Fruit fly (Drosophila melanogaster) whole organism, prepupa: ENCODE measurements around the gene CG13131.

ENCODE experiments used
- Blimp-1 ChIP-seq: fragments of 200-800 bp; sonication (Bioruptor generic); optimal IDR thresholded peaks from 3 replicates; lab custom pipeline; 2017; ENCODE audit warnings: missing biosample characterization, missing genetic modification characterization, mild to moderate bottlenecking, moderate library complexity, missing genetic modification reagents
- CG10631 ChIP-seq: fragments of 200-800 bp; sonication (Bioruptor generic); optimal IDR thresholded peaks from 2 replicates; lab custom pipeline; 2016; ENCODE audit warnings: missing biosample characterization, missing genetic modification characterization
- CG10669 ChIP-seq: fragments of 200-800 bp; sonication (Bioruptor generic); optimal IDR thresholded peaks from 3 replicates; lab custom pipeline; 2018; ENCODE audit warnings: missing biosample characterization, mild to moderate bottlenecking, missing genetic modification characterization, moderate library complexity
- CG11294 ChIP-seq: fragments of 200-800 bp; sonication (Bioruptor generic); IDR thresholded peaks from 2 replicates; pipeline ENCODE4 v1.3.6; 2022; ENCODE audit warnings: missing biosample characterization, missing genetic modification characterization
- CG11762 ChIP-seq: fragments of 200-800 bp; sonication (Bioruptor generic); optimal IDR thresholded peaks from 3 replicates; lab custom pipeline; 2016; ENCODE audit warnings: missing biosample characterization, missing genetic modification characterization; ENCODE audit not compliant: insufficient read depth
- CG11902 ChIP-seq: fragments of 200-800 bp; sonication (Bioruptor generic); optimal IDR thresholded peaks from 3 replicates; lab custom pipeline; 2016; ENCODE audit warnings: missing biosample characterization, missing genetic modification characterization
- CG15336 ChIP-seq: fragments of 200-800 bp; sonication (Bioruptor generic); IDR thresholded peaks from 2 replicates; pipeline ENCODE4 v1.3.6; 2022; ENCODE audit warnings: missing biosample characterization, missing genetic modification characterization
- CG1621 ChIP-seq: fragments of 200-800 bp; sonication (Bioruptor generic); optimal IDR thresholded peaks from 3 replicates; lab custom pipeline; 2018; ENCODE audit warnings: missing biosample characterization, mild to moderate bottlenecking, missing genetic modification characterization
- CG16779 ChIP-seq: fragments of 200-800 bp; sonication (Bioruptor generic); optimal IDR thresholded peaks from 3 replicates; lab custom pipeline; 2017; ENCODE audit warnings: missing biosample characterization, mild to moderate bottlenecking, missing genetic modification characterization
- CG3032 ChIP-seq: fragments of 200-800 bp; optimal IDR thresholded peaks from 2 replicates; lab custom pipeline; 2019; ENCODE audit warnings: missing biosample characterization, mild to moderate bottlenecking, missing genetic modification characterization, moderate library complexity
- CG31627 ChIP-seq: fragments of 200-800 bp; sonication (Bioruptor generic); optimal IDR thresholded peaks from 3 replicates; lab custom pipeline; 2016; ENCODE audit warnings: missing biosample characterization, missing genetic modification characterization
- CG32006 ChIP-seq: fragments of 200-800 bp; sonication (Bioruptor generic); optimal IDR thresholded peaks from 3 replicates; lab custom pipeline; 2017; ENCODE audit warnings: missing biosample characterization, mild to moderate bottlenecking, missing genetic modification characterization
- CG34406 ChIP-seq: fragments of 200-800 bp; sonication (Bioruptor generic); optimal IDR thresholded peaks from 3 replicates; lab custom pipeline; 2016; ENCODE audit warnings: missing biosample characterization, missing genetic modification characterization
- CG4318 ChIP-seq: fragments of 200-800 bp; sonication (Bioruptor generic); optimal IDR thresholded peaks from 3 replicates; lab custom pipeline; 2017; ENCODE audit warnings: missing biosample characterization, mild to moderate bottlenecking, missing genetic modification characterization
- CG6163 ChIP-seq: fragments of 200-800 bp; sonication (Bioruptor generic); IDR thresholded peaks from 3 replicates; pipeline ENCODE4 v1.3.6; 2022; ENCODE audit warnings: missing biosample characterization, missing genetic modification characterization
- CG6792 ChIP-seq: fragments of 200-800 bp; sonication (Bioruptor generic); optimal IDR thresholded peaks from 3 replicates; lab custom pipeline; 2016; ENCODE audit warnings: missing biosample characterization, missing genetic modification characterization
- CG6808 ChIP-seq: fragments of 200-800 bp; sonication (Bioruptor generic); optimal IDR thresholded peaks from 3 replicates; lab custom pipeline; 2017; ENCODE audit warnings: missing biosample characterization, missing genetic modification characterization, mild to moderate bottlenecking, moderate library complexity, missing genetic modification reagents
- CG6854 ChIP-seq: fragments of 200-800 bp; sonication (Bioruptor generic); optimal IDR thresholded peaks from 2 replicates; lab custom pipeline; 2017; ENCODE audit warnings: missing biosample characterization, mild to moderate bottlenecking, missing genetic modification characterization
- CG8119 ChIP-seq: fragments of 200-800 bp; sonication (Bioruptor generic); IDR thresholded peaks from 3 replicates; pipeline ENCODE4 v1.3.6; 2022; ENCODE audit warnings: missing biosample characterization, missing genetic modification characterization
- CG8319 ChIP-seq: fragments of 200-800 bp; sonication (Bioruptor generic); optimal IDR thresholded peaks from 3 replicates; lab custom pipeline; 2016; ENCODE audit warnings: missing biosample characterization, missing genetic modification characterization
- CG8632 ChIP-seq: fragments of 200-800 bp; sonication (Bioruptor generic); optimal IDR thresholded peaks from 3 replicates; lab custom pipeline; 2016; ENCODE audit warnings: missing biosample characterization, missing genetic modification characterization
- CG9139 ChIP-seq: fragments of 200-800 bp; sonication (Bioruptor generic); optimal IDR thresholded peaks from 3 replicates; lab custom pipeline; 2017; ENCODE audit warnings: missing biosample characterization, mild to moderate bottlenecking, missing genetic modification characterization
- Eip78C ChIP-seq: fragments of 200-800 bp; sonication (Bioruptor generic); peaks from one replicate; lab custom pipeline; 2016; ENCODE audit warnings: missing biosample characterization, missing genetic modification characterization
- Eip93F ChIP-seq: fragments of 200-800 bp; sonication (Bioruptor generic); optimal IDR thresholded peaks from 2 replicates; lab custom pipeline; 2016; ENCODE audit warnings: missing biosample characterization, mild to moderate bottlenecking, missing genetic modification characterization
- Ets21C ChIP-seq: fragments of 200-800 bp; sonication (Bioruptor generic); optimal IDR thresholded peaks from 3 replicates; lab custom pipeline; 2016; ENCODE audit warnings: missing biosample characterization, missing genetic modification characterization
- Ets96B ChIP-seq: fragments of 200-800 bp; optimal IDR thresholded peaks from 2 replicates; lab custom pipeline; 2019; ENCODE audit warnings: missing biosample characterization, mild to moderate bottlenecking, missing genetic modification characterization, moderate library complexity
- Gug ChIP-seq: fragments of 200-800 bp; sonication (Bioruptor generic); IDR thresholded peaks from 2 replicates; pipeline ENCODE4 v1.3.6; 2022; ENCODE audit warnings: missing biosample characterization, missing genetic modification characterization
- Hr39 ChIP-seq: fragments of 200-800 bp; sonication (Bioruptor generic); optimal IDR thresholded peaks from 2 replicates; lab custom pipeline; 2016; ENCODE audit warnings: missing biosample characterization, missing genetic modification characterization
- Hr4 ChIP-seq: fragments of 200-800 bp; sonication (Bioruptor generic); optimal IDR thresholded peaks from 3 replicates; lab custom pipeline; 2016; ENCODE audit warnings: missing biosample characterization, missing genetic modification characterization
- Lpt ChIP-seq: fragments of 200-800 bp; sonication (Bioruptor generic); optimal IDR thresholded peaks from 3 replicates; lab custom pipeline; 2016; ENCODE audit warnings: missing biosample characterization, missing genetic modification characterization
- Met ChIP-seq: fragments of 200-800 bp; sonication (Bioruptor generic); optimal IDR thresholded peaks from 3 replicates; lab custom pipeline; 2016; ENCODE audit warnings: missing biosample characterization, missing genetic modification characterization
- OdsH ChIP-seq: fragments of 200-800 bp; sonication (Bioruptor generic); optimal IDR thresholded peaks from 3 replicates; lab custom pipeline; 2016; ENCODE audit warnings: missing biosample characterization, missing genetic modification characterization
- Smox ChIP-seq: fragments of 200-800 bp; sonication (Bioruptor generic); optimal IDR thresholded peaks from 3 replicates; lab custom pipeline; 2016; ENCODE audit warnings: missing biosample characterization, missing genetic modification characterization
- Sox102F ChIP-seq: fragments of 200-800 bp; sonication (Bioruptor generic); optimal IDR thresholded peaks from 2 replicates; lab custom pipeline; 2016; ENCODE audit warnings: missing biosample characterization, mild to moderate bottlenecking, missing genetic modification characterization
- Sox14 ChIP-seq: fragments of 200-800 bp; sonication (Bioruptor generic); optimal IDR thresholded peaks from 3 replicates; lab custom pipeline; 2016; ENCODE audit warnings: missing biosample characterization, missing genetic modification characterization
- Sox15 ChIP-seq: fragments of 200-800 bp; sonication (Bioruptor generic); optimal IDR thresholded peaks from 3 replicates; lab custom pipeline; 2016; ENCODE audit warnings: missing biosample characterization, missing genetic modification characterization
- achi ChIP-seq: fragments of 200-800 bp; sonication (Bioruptor generic); optimal IDR thresholded peaks from 3 replicates; lab custom pipeline; 2016; ENCODE audit warnings: missing biosample characterization, missing genetic modification characterization
- acj6 ChIP-seq: fragments of 200-800 bp; sonication (Bioruptor generic); optimal IDR thresholded peaks from 3 replicates; lab custom pipeline; 2016; ENCODE audit warnings: missing biosample characterization, missing genetic modification characterization
- cyc ChIP-seq: fragments of 200-800 bp; sonication (Bioruptor generic); optimal IDR thresholded peaks from 3 replicates; lab custom pipeline; 2016; ENCODE audit warnings: missing biosample characterization, missing genetic modification characterization
- dac ChIP-seq: fragments of 200-800 bp; sonication (Bioruptor generic); optimal IDR thresholded peaks from 2 replicates; lab custom pipeline; 2017; ENCODE audit warnings: missing biosample characterization, mild to moderate bottlenecking, missing genetic modification characterization
- dsx ChIP-seq: fragments of 200-800 bp; optimal IDR thresholded peaks from 3 replicates; lab custom pipeline; 2019; ENCODE audit warnings: missing biosample characterization, mild to moderate bottlenecking, missing genetic modification characterization, moderate library complexity; ENCODE audit not compliant: poor library complexity, severe bottlenecking
- esn ChIP-seq: fragments of 200-800 bp; sonication (Bioruptor generic); optimal IDR thresholded peaks from 2 replicates; lab custom pipeline; 2016; ENCODE audit warnings: missing biosample characterization, mild to moderate bottlenecking, missing genetic modification characterization, moderate library complexity
- fd59A ChIP-seq: fragments of 200-800 bp; sonication (Bioruptor generic); optimal IDR thresholded peaks from 2 replicates; lab custom pipeline; 2017; ENCODE audit warnings: missing biosample characterization, mild to moderate bottlenecking, missing genetic modification characterization, missing genetic modification reagents
- fd85E ChIP-seq: fragments of 200-800 bp; sonication (Bioruptor generic); optimal IDR thresholded peaks from 3 replicates; lab custom pipeline; 2016; ENCODE audit warnings: missing biosample characterization, missing genetic modification characterization
- fkh ChIP-seq: fragments of 200-800 bp; sonication (Bioruptor generic); optimal IDR thresholded peaks from 3 replicates; lab custom pipeline; 2017; ENCODE audit warnings: missing biosample characterization, mild to moderate bottlenecking, missing genetic modification characterization, moderate library complexity
- lz ChIP-seq: fragments of 200-800 bp; sonication (Bioruptor generic); optimal IDR thresholded peaks from 3 replicates; lab custom pipeline; 2016; ENCODE audit warnings: missing biosample characterization, missing genetic modification characterization
- net ChIP-seq: fragments of 200-800 bp; sonication (Bioruptor generic); optimal IDR thresholded peaks from 3 replicates; lab custom pipeline; 2016; ENCODE audit warnings: missing biosample characterization, missing genetic modification characterization
- pdm3 ChIP-seq: fragments of 200-800 bp; sonication (Bioruptor generic); optimal IDR thresholded peaks from 3 replicates; lab custom pipeline; 2016; ENCODE audit warnings: missing biosample characterization, missing genetic modification characterization
- salr ChIP-seq, 2 experiments: fragments of 200-800 bp; sonication (Bioruptor generic); optimal IDR thresholded peaks; 3 replicates each; lab custom pipeline; 2016 to 2018; ENCODE audit warnings: missing biosample characterization in 2 of 2, missing genetic modification characterization in 2 of 2, mild to moderate bottlenecking in 1 of 2
- spab ChIP-seq: fragments of 200-800 bp; sonication (Bioruptor generic); optimal IDR thresholded peaks from 2 replicates; lab custom pipeline; 2017; ENCODE audit warnings: missing biosample characterization, mild to moderate bottlenecking, missing genetic modification characterization, missing genetic modification reagents
- topi ChIP-seq: fragments of 200-800 bp; sonication (Bioruptor generic); optimal IDR thresholded peaks from 3 replicates; lab custom pipeline; 2016; ENCODE audit warnings: missing biosample characterization, missing genetic modification characterization
- vri ChIP-seq: fragments of 200-800 bp; sonication (Bioruptor generic); optimal IDR thresholded peaks from 3 replicates; lab custom pipeline; 2016; ENCODE audit warnings: missing biosample characterization, mild to moderate bottlenecking, missing genetic modification characterization

Gene CG13131

dm6 chr2L:10057236-10057635, 40.0 kb upstream of the CG13131 start:
- TF ChIP-seq CG8119 (GFP tag; lab: Robert Waterston, UW) (peak; percentile 94), CG32006 (GFP tag; lab: Kevin White, UChicago) (peak; percentile 95), pdm3 (GFP tag; lab: Kevin White, UChicago) (peak; percentile 97), CG9139 (GFP tag; lab: Kevin White, UChicago) (peak; percentile 86), CG6792 (GFP tag; lab: Kevin White, UChicago) (peak; percentile 98), dsx (GFP tag; lab: Kevin White, UChicago) (peak; percentile 91), Eip78C (GFP tag; lab: Kevin White, UChicago) (peak; percentile 99), spab (GFP tag; lab: Kevin White, UChicago) (peak; percentile 95), Lpt (GFP tag; lab: Kevin White, UChicago) (peak; percentile 96), CG6163 (GFP tag; lab: Robert Waterston, UW) (peak; percentile 99), CG15336 (GFP tag; lab: Robert Waterston, UW) (peak; percentile 93), Eip93F (GFP tag; lab: Kevin White, UChicago) (peak; percentile 92), CG6808 (GFP tag; lab: Kevin White, UChicago) (peak; percentile 94), CG11902 (peak; percentile 96), Gug (GFP tag; lab: Robert Waterston, UW) (peak; percentile 93), OdsH (peak; percentile 97), dac (GFP tag; lab: Kevin White, UChicago) (peak; percentile 93), fd59A (GFP tag; lab: Kevin White, UChicago) (peak; percentile 94), CG11294 (GFP tag; lab: Robert Waterston, UW) (peak; percentile 90), cyc (peak; percentile 98), lz (peak; percentile 98), CG11762 (GFP tag; lab: Kevin White, UChicago) (peak; percentile 89), fkh (no peak), vri (peak; percentile 95), Hr39 (GFP tag; lab: Kevin White, UChicago) (peak; percentile 98), CG34406 (peak; percentile 96), CG1621 (tag; lab: Kevin White, UChicago) (peak; percentile 94), Sox102F (GFP tag; lab: Kevin White, UChicago) (peak; percentile 98), CG31627 (GFP tag; lab: Kevin White, UChicago) (peak; percentile 98), Ets21C (GFP tag; lab: Kevin White, UChicago) (peak; percentile 96), CG10631 (GFP tag; lab: Kevin White, UChicago) (peak; percentile 98), fd85E (peak; percentile 94), Blimp-1 (peak; percentile 94), CG8319 (GFP tag; lab: Kevin White, UChicago) (peak; percentile 96), Smox (GFP tag; lab: Kevin White, UChicago) (peak; percentile 98), achi (GFP tag; lab: Kevin White, UChicago) (peak; percentile 96), Sox15 (GFP tag; lab: Kevin White, UChicago) (peak; percentile 96), Ets96B (peak; percentile 96), acj6 (GFP tag; lab: Kevin White, UChicago) (peak; percentile 98), net (GFP tag; lab: Kevin White, UChicago) (peak; percentile 98), CG3032 (tag; lab: Kevin White, UChicago) (peak; percentile 97), esn (peak; percentile 98), CG8632 (GFP tag; lab: Kevin White, UChicago) (peak; percentile 95), CG4318 (GFP tag; lab: Kevin White, UChicago) (peak; percentile 91), CG16779 (peak; percentile 93), salr (GFP tag; optimal IDR thresholded peaks at IDR 0.05; lab: Kevin White, UChicago) (peak; percentile 94 to 96), Sox14 (GFP tag; lab: Kevin White, UChicago) (peak; percentile 98), topi (GFP tag; lab: Kevin White, UChicago) (peak; percentile 97), Met (GFP tag; lab: Kevin White, UChicago) (peak; percentile 98), CG10669 (GFP tag; lab: Kevin White, UChicago) (peak; percentile 97), CG6854 (peak; percentile 95), Hr4 (GFP tag; lab: Kevin White, UChicago) (peak; percentile 94)
